Worm (Caenorhabditis elegans): ENCODE measurements around the gene pmp-1.
"Not testable (repeated sequence)": the region's sequence is repeated elsewhere in the genome, so short reads cannot be mapped to it uniquely, and the experiment has no call there.

The pmp-1 gene

ce11 chrII:6909568-6910122 is 26.1 kb upstream of the pmp-1 start, which contains the start of gene asm-1:
Gene asm-1 (plus strand): TSS chrII:6910072.
- TF ChIP-seq hlh-11 (tag; optimal IDR thresholded peaks at IDR 0.05) = peak; percentile 34
- no peak for TF ChIP-seq zag-1 (tag; optimal IDR thresholded peaks at IDR 0.05)
- TF ChIP-seq hlh-30 (tag; optimal IDR thresholded peaks at IDR 0.05; ENCODE audit: insufficient read depth) = peak; percentile 49
- TF ChIP-seq lin-38 (GFP tag; IDR thresholded peaks at IDR 0.05) = no peak
- TF ChIP-seq mxl-3 (GFP tag; optimal IDR thresholded peaks at IDR 0.05) = no peak
- TF ChIP-seq dve-1 (tag; optimal IDR thresholded peaks at IDR 0.05; ENCODE audit: insufficient read depth) = peak; percentile 36
- no peak for TF ChIP-seq daf-19 (GFP tag; conservative IDR thresholded peaks at IDR 0.05)
- no peak for TF ChIP-seq nhr-41 (GFP tag; IDR thresholded peaks at IDR 0.05)
- TF ChIP-seq cey-2 (tag; optimal IDR thresholded peaks at IDR 0.05; ENCODE audit: borderline replicate concordance, insufficient read depth) = no peak
- TF ChIP-seq ceh-32 (tag; optimal IDR thresholded peaks at IDR 0.05; ENCODE audit: poor library complexity) = no peak
- TF ChIP-seq snpc-4 (tag; optimal IDR thresholded peaks at IDR 0.05) = no peak
- TF ChIP-seq madf-9 (GFP tag; conservative IDR thresholded peaks at IDR 0.05) = no peak
- no peak for TF ChIP-seq ceh-28 (tag; optimal IDR thresholded peaks at IDR 0.05)
- TF ChIP-seq php-3 (GFP tag; IDR thresholded peaks at IDR 0.05) = peak; percentile 63
- TF ChIP-seq lsy-2 (tag; optimal IDR thresholded peaks at IDR 0.05) = peak in 1 of 2 experiments; percentile 21
- no peak for TF ChIP-seq nhr-10 (tag; optimal IDR thresholded peaks at IDR 0.05)

- TF ChIP-seq nhr-28 (tag; optimal IDR thresholded peaks at IDR 0.05) = peak; percentile 38
- TF ChIP-seq lin-15B (tag; optimal IDR thresholded peaks at IDR 0.05) = no peak
- TF ChIP-seq cey-2 (tag; optimal IDR thresholded peaks at IDR 0.05; ENCODE audit: borderline replicate concordance, insufficient read depth) = no peak
- TF ChIP-seq hlh-11 (tag; optimal IDR thresholded peaks at IDR 0.05) = peak; percentile 29
- TF ChIP-seq T26A8.4 (GFP tag; IDR thresholded peaks at IDR 0.05) = no peak
- TF ChIP-seq fos-1 (tag; optimal IDR thresholded peaks at IDR 0.05) = no peak
- no peak for TF ChIP-seq pqm-1 (tag; optimal IDR thresholded peaks at IDR 0.05)
- no peak for TF ChIP-seq daf-16 (GFP tag; optimal IDR thresholded peaks at IDR 0.05)
- TF ChIP-seq daf-16 (tag; optimal IDR thresholded peaks at IDR 0.05) = peak; percentile 7
- no peak for TF ChIP-seq nhr-41 (GFP tag; IDR thresholded peaks at IDR 0.05)
- no peak for TF ChIP-seq saeg-2 (GFP tag; IDR thresholded peaks at IDR 0.05)
- peak in 1 of 2 experiments; percentile 9 for TF ChIP-seq mdl-1 (tag; optimal IDR thresholded peaks at IDR 0.05)
- no peak for TF ChIP-seq hif-1 (tag; optimal IDR thresholded peaks at IDR 0.05)
- peak in 1 of 2 experiments; percentile 89 for TF ChIP-seq unc-62 (GFP tag; optimal IDR thresholded peaks at IDR 0.05 in 1 of 2)
- no peak for TF ChIP-seq unc-62 (tag; optimal IDR thresholded peaks at IDR 0.05)
- no peak for TF ChIP-seq nhr-48 (tag; optimal IDR thresholded peaks at IDR 0.05)
- TF ChIP-seq zip-2 (tag; optimal IDR thresholded peaks at IDR 0.05) = no peak
- TF ChIP-seq D1046.2 (GFP tag; IDR thresholded peaks at IDR 0.05) = no peak
Measured at ce11 chrII:6908689-6909088, 25.1 kb upstream of the pmp-1 start.

ce11 chrII:6907657-6908056 is 24.1 kb upstream of the pmp-1 start, which contains the start of gene B0252.3:
Gene B0252.3 (minus strand): TSS chrII:6907757.
- TF ChIP-seq unc-62 (GFP tag; optimal IDR thresholded peaks at IDR 0.05 in 1 of 2) = peak in 1 of 2 experiments; percentile 75
- TF ChIP-seq unc-62 (tag; optimal IDR thresholded peaks at IDR 0.05) = not testable (repeated sequence)

ce11 chrII:6901795-6902194 is 18.2 kb upstream of the pmp-1 start, which contains the start of gene psmd-9:
Gene psmd-9 (plus strand): TSS chrII:6902095.
- TF ChIP-seq F26F4.8 (GFP tag; conservative IDR thresholded peaks at IDR 0.05) (no peak), ama-1 (optimal IDR thresholded peaks at IDR 0.05) (no peak), unc-39 (tag; optimal IDR thresholded peaks at IDR 0.05) (no peak), lin-39 (tag; optimal IDR thresholded peaks at IDR 0.05) (no peak), gei-8 (GFP tag; optimal IDR thresholded peaks at IDR 0.05) (no peak), tra-1 (GFP tag; IDR thresholded peaks at IDR 0.05) (no peak), php-3 (GFP tag; IDR thresholded peaks at IDR 0.05) (no peak), nhr-77 (tag; optimal IDR thresholded peaks at IDR 0.05) (no peak)

Measured in whole organism, L4 larva.